Worm (Caenorhabditis elegans) whole organism, L1 larva: ENCODE data around the gene EGAP1.5.

Experiments
- alr-1 ChIP-seq: fragments of 200-800 bp; sonication (Bioruptor generic); optimal IDR thresholded peaks from 2 replicates; lab custom pipeline; 2018; ENCODE audit warnings: borderline replicate concordance, mild to moderate bottlenecking, missing genetic modification characterization, missing compliant biosample characterization
- blmp-1 ChIP-seq: fragments of 150-350 bp; optimal IDR thresholded peaks from 2 replicates; lab custom pipeline; 2014; ENCODE audit warnings: missing biosample characterization, missing genetic modification characterization
- ceh-82 ChIP-seq, 3 experiments: fragments of 150-350 bp in 1 of 3; sonication (generic microtip) in 2 of 3; optimal IDR thresholded peaks; 2 replicates each; lab custom pipeline; 2014 to 2017; ENCODE audit warnings: missing biosample characterization in 3 of 3, missing genetic modification characterization in 3 of 3
- ces-1 ChIP-seq: fragments of 150-350 bp; optimal IDR thresholded peaks from 2 replicates; lab custom pipeline; 2014; ENCODE audit warnings: missing biosample characterization, missing genetic modification reagents, missing genetic modification characterization
- dsc-1 ChIP-seq: sonication (generic microtip); optimal IDR thresholded peaks from 2 replicates; lab custom pipeline; 2016; ENCODE audit warnings: mild to moderate bottlenecking, missing genetic modification characterization, missing compliant biosample characterization
- efl-1 ChIP-seq, 4 experiments: fragments of 150-350 bp; optimal IDR thresholded peaks in 3 of 4; peaks in 1 of 4; 1 replicate in 1 of 4; 2 replicates in 3 of 4; lab custom pipeline; 2014; ENCODE audit warnings: missing biosample characterization in 2 of 4, missing genetic modification characterization in 2 of 4, missing genetic modification reagents in 2 of 4
- efl-3 ChIP-seq: fragments of 200-800 bp; sonication (Bioruptor generic); optimal IDR thresholded peaks from 2 replicates; lab custom pipeline; 2018; ENCODE audit warnings: mild to moderate bottlenecking, missing genetic modification characterization, missing compliant biosample characterization
- egl-13 ChIP-seq: sonication (generic microtip); optimal IDR thresholded peaks from 2 replicates; lab custom pipeline; 2016; ENCODE audit warnings: missing genotype, missing genetic modification reagents, missing genetic modification characterization, missing compliant biosample characterization
- egl-27 ChIP-seq, 2 experiments: fragments of 150-350 bp in 1 of 2; sonication (generic microtip); optimal IDR thresholded peaks; 3 replicates each; lab custom pipeline; 2017 to 2018; ENCODE audit warnings: missing biosample characterization in 2 of 2, missing genetic modification characterization in 2 of 2, missing genetic modification reagents in 2 of 2
- elt-2 ChIP-seq: sonication (generic microtip); optimal IDR thresholded peaks from 2 replicates; lab custom pipeline; 2016; ENCODE audit warnings: missing genetic modification characterization, mild to moderate bottlenecking, inconsistent platforms, missing compliant biosample characterization, missing genetic modification reagents
- elt-3 ChIP-seq, 6 experiments: fragments of 150-350 bp in 1 of 6; sonication (generic microtip); optimal IDR thresholded peaks; 2 replicates each; lab custom pipeline; 2017 to 2018; ENCODE audit warnings: missing biosample characterization in 6 of 6, missing genetic modification characterization in 6 of 6, inconsistent platforms in 1 of 6
- ets-5 ChIP-seq: fragments of 200-800 bp; sonication (Bioruptor generic); IDR thresholded peaks from 2 replicates; pipeline ENCODE4 v1.3.6; 2022; ENCODE audit warnings: missing genetic modification characterization, missing compliant biosample characterization
- fkh-10 ChIP-seq: sonication (generic microtip); optimal IDR thresholded peaks from 2 replicates; lab custom pipeline; 2017; ENCODE audit warnings: missing biosample characterization, missing genetic modification reagents, missing genetic modification characterization
- fkh-8 ChIP-seq: sonication (generic microtip); optimal IDR thresholded peaks from 2 replicates; lab custom pipeline; 2016; ENCODE audit warnings: mild to moderate bottlenecking, missing genetic modification characterization, missing compliant biosample characterization
- hlh-17 ChIP-seq: fragments of 200-800 bp; sonication (Bioruptor generic); optimal IDR thresholded peaks from 2 replicates; lab custom pipeline; 2018; ENCODE audit warnings: missing genetic modification characterization, mild to moderate bottlenecking, missing compliant biosample characterization, moderate library complexity, borderline replicate concordance
- hlh-4 ChIP-seq: sonication (generic microtip); optimal IDR thresholded peaks from 2 replicates; lab custom pipeline; 2016; ENCODE audit warnings: mild to moderate bottlenecking, missing genetic modification characterization, missing compliant biosample characterization
- hpl-2 ChIP-seq: fragments of 150-350 bp; optimal IDR thresholded peaks from 2 replicates; lab custom pipeline; 2014; ENCODE audit warnings: missing biosample characterization, missing genetic modification reagents, missing genetic modification characterization
- irx-1 ChIP-seq: sonication (generic microtip); optimal IDR thresholded peaks from 2 replicates; lab custom pipeline; 2016; ENCODE audit warnings: missing genetic modification characterization, missing compliant biosample characterization
- jun-1 ChIP-seq: fragments of 150-350 bp; optimal IDR thresholded peaks from 2 replicates; lab custom pipeline; 2014; ENCODE audit warnings: missing biosample characterization, missing genetic modification reagents, missing genetic modification characterization
- lin-13 ChIP-seq: fragments of 150-350 bp; optimal IDR thresholded peaks from 2 replicates; lab custom pipeline; 2014; ENCODE audit warnings: missing biosample characterization, missing genetic modification reagents, missing genetic modification characterization
- lin-15B ChIP-seq: fragments of 150-350 bp; sonication (generic microtip); optimal IDR thresholded peaks from 3 replicates; lab custom pipeline; 2014; ENCODE audit warnings: missing biosample characterization, missing genetic modification characterization
- lin-35 ChIP-seq, 2 experiments: fragments of 150-350 bp; optimal IDR thresholded peaks; 2 replicates each; lab custom pipeline; 2014; ENCODE audit warnings: missing biosample characterization in 2 of 2, missing genetic modification characterization in 2 of 2, missing genetic modification reagents in 2 of 2
- lsy-2 ChIP-seq, 2 experiments: fragments of 150-350 bp; optimal IDR thresholded peaks; 2 replicates each; lab custom pipeline; 2014; ENCODE audit warnings: missing biosample characterization in 2 of 2, missing genetic modification characterization in 2 of 2
- mab-9 ChIP-seq: fragments of 200-800 bp; sonication (Bioruptor generic); IDR thresholded peaks from 2 replicates; pipeline ENCODE4 v1.3.6; 2022; ENCODE audit warnings: missing genetic modification reagents, missing genetic modification characterization, missing compliant biosample characterization
- mdl-1 ChIP-seq, 2 experiments: fragments of 150-350 bp; optimal IDR thresholded peaks; 2 replicates each; lab custom pipeline; 2014 to 2017; ENCODE audit warnings: missing biosample characterization in 2 of 2, missing genetic modification characterization in 2 of 2, inconsistent platforms in 1 of 2
- mef-2 ChIP-seq: fragments of 150-350 bp; optimal IDR thresholded peaks from 2 replicates; lab custom pipeline; 2014; ENCODE audit warnings: missing biosample characterization, missing genetic modification characterization
- mep-1 ChIP-seq: fragments of 150-350 bp; optimal IDR thresholded peaks from 2 replicates; lab custom pipeline; 2014; ENCODE audit warnings: missing biosample characterization, missing genetic modification characterization
- nhr-12 ChIP-seq: sonication (generic microtip); optimal IDR thresholded peaks from 2 replicates; lab custom pipeline; 2017; ENCODE audit warnings: missing biosample characterization, missing genetic modification characterization
- nhr-19 ChIP-seq: fragments of 200-800 bp; sonication (Bioruptor generic); conservative IDR thresholded peaks from 2 replicates; pipeline ENCODE4 v1.3.6; 2022; ENCODE audit warnings: missing genetic modification characterization, missing compliant biosample characterization
- nhr-20 ChIP-seq: sonication (generic microtip); optimal IDR thresholded peaks from 2 replicates; lab custom pipeline; 2016; ENCODE audit warnings: mild to moderate bottlenecking, missing genetic modification characterization, missing compliant biosample characterization
- nhr-47 ChIP-seq: sonication (generic microtip); optimal IDR thresholded peaks from 2 replicates; lab custom pipeline; 2016; ENCODE audit warnings: mild to moderate bottlenecking, missing genetic modification characterization, moderate library complexity, missing compliant biosample characterization
- nhr-77 ChIP-seq: fragments of 150-350 bp; optimal IDR thresholded peaks from 2 replicates; lab custom pipeline; 2014; ENCODE audit warnings: missing biosample characterization, missing genetic modification characterization
- nhr-90 ChIP-seq: sonication (generic microtip); optimal IDR thresholded peaks from 2 replicates; lab custom pipeline; 2016; ENCODE audit warnings: mild to moderate bottlenecking, missing genetic modification characterization, missing compliant biosample characterization; ENCODE audit not compliant: poor library complexity
- pag-3 ChIP-seq: sonication (generic microtip); optimal IDR thresholded peaks from 2 replicates; lab custom pipeline; 2017; ENCODE audit warnings: missing genetic modification characterization, mild to moderate bottlenecking, missing compliant biosample characterization, antibody characterized with exemption, borderline replicate concordance; ENCODE audit not compliant: insufficient read depth
- pax-3 ChIP-seq: fragments of 200-800 bp; sonication (Bioruptor generic); optimal IDR thresholded peaks from 2 replicates; lab custom pipeline; 2018; ENCODE audit warnings: mild to moderate bottlenecking, missing genetic modification characterization, moderate library complexity, missing compliant biosample characterization
- pqm-1 ChIP-seq: sonication (generic microtip); optimal IDR thresholded peaks from 3 replicates; lab custom pipeline; 2017; ENCODE audit warnings: missing biosample characterization, missing genetic modification characterization
- rnt-1 ChIP-seq: sonication (generic microtip); optimal IDR thresholded peaks from 2 replicates; lab custom pipeline; 2016; ENCODE audit warnings: mild to moderate bottlenecking, missing genetic modification characterization, moderate library complexity, missing compliant biosample characterization
- sup-37 ChIP-seq: fragments of 200-800 bp; sonication (Bioruptor generic); optimal IDR thresholded peaks from 2 replicates; lab custom pipeline; 2018; ENCODE audit warnings: mild to moderate bottlenecking, missing genetic modification characterization, missing compliant biosample characterization
- tbx-2 ChIP-seq: sonication (generic microtip); optimal IDR thresholded peaks from 2 replicates; lab custom pipeline; 2016; ENCODE audit warnings: missing genetic modification characterization, missing compliant biosample characterization
- tlp-1 ChIP-seq: fragments of 150-350 bp; optimal IDR thresholded peaks from 2 replicates; lab custom pipeline; 2014; ENCODE audit warnings: missing biosample characterization, missing genetic modification characterization
- unc-30 ChIP-seq: sonication (generic microtip); optimal IDR thresholded peaks from 2 replicates; lab custom pipeline; 2017; ENCODE audit warnings: missing biosample characterization, missing genetic modification characterization
- unc-98 ChIP-seq: fragments of 200-800 bp; sonication (Bioruptor generic); IDR thresholded peaks from 2 replicates; pipeline ENCODE4 v1.3.6; 2022; ENCODE audit warnings: missing genetic modification characterization, missing compliant biosample characterization
- xbp-1 ChIP-seq: sonication (generic microtip); optimal IDR thresholded peaks from 2 replicates; lab custom pipeline; 2016; ENCODE audit warnings: missing genetic modification characterization, missing compliant biosample characterization
- ztf-11 ChIP-seq, 2 experiments: sonication (generic microtip); optimal IDR thresholded peaks; 2 replicates each; lab custom pipeline; 2016 to 2017; ENCODE audit warnings: missing genetic modification characterization in 2 of 2, missing biosample characterization in 1 of 2, missing compliant biosample characterization in 1 of 2
- ztf-4 ChIP-seq: fragments of 150-350 bp; optimal IDR thresholded peaks from 2 replicates; lab custom pipeline; 2014; ENCODE audit warnings: missing biosample characterization, missing genetic modification characterization

The EGAP1.5 gene

ce11 chrIII:5949817-5950216 lies 18.3 kb downstream of the EGAP1.5 start (continued):
- TF ChIP-seq sup-37 (GFP tag; lab: Kevin White, UChicago) (no peak), ztf-4 (tag; lab: Kevin White, UChicago) (no peak), nhr-47 (tag; lab: Kevin White, UChicago) (peak; percentile 34), pqm-1 (no peak), pax-3 (tag; lab: Kevin White, UChicago) (no peak), hpl-2 (GFP tag; lab: Kevin White, UChicago) (no peak), nhr-12 (tag; lab: Kevin White, UChicago) (no peak), lin-15B (tag; lab: Kevin White, UChicago) (no peak), lsy-2 (tag; optimal IDR thresholded peaks at IDR 0.05; lab: Kevin White, UChicago) (peak in 1 of 2 experiments; percentile 60), egl-27 (tag; optimal IDR thresholded peaks at IDR 0.05; lab: Kevin White, UChicago) (no peak), nhr-77 (no peak), tlp-1 (tag; lab: Kevin White, UChicago) (no peak), fkh-8 (tag; lab: Kevin White, UChicago) (no peak), mep-1 (no peak), blmp-1 (tag; lab: Kevin White, UChicago) (no peak), pag-3 (tag; lab: Kevin White, UChicago) (no peak), elt-3 (tag; optimal IDR thresholded peaks at IDR 0.05; lab: Kevin White, UChicago) (no peak), nhr-90 (tag; lab: Kevin White, UChicago) (no peak), ets-5 (GFP tag; lab: Robert Waterston, UW) (no peak), mef-2 (tag; lab: Kevin White, UChicago) (no peak), mdl-1 (tag; optimal IDR thresholded peaks at IDR 0.05; lab: Kevin White, UChicago) (peak in 1 of 2 experiments; percentile 14), xbp-1 (no peak), jun-1 (tag; lab: Kevin White, UChicago) (no peak), elt-2 (tag; lab: Kevin White, UChicago) (no peak), ces-1 (GFP tag; lab: Kevin White, UChicago) (no peak), ceh-82 (tag; optimal IDR thresholded peaks at IDR 0.05; lab: Kevin White, UChicago) (peak in 2 of 3 experiments; percentile 12 to 50), efl-3 (GFP tag; lab: Kevin White, UChicago) (no peak)
- TF ChIP-seq, all 84 proteins: peak for 13

- TF ChIP-seq rnt-1 (tag; lab: Kevin White, UChicago) (peak; percentile 1), efl-1 (optimal IDR thresholded peaks at IDR 0.05; lab: Kevin White, UChicago) (no peak), efl-1 (GFP tag; optimal IDR thresholded peaks at IDR 0.05 in 1 of 2; lab: Kevin White, UChicago) (peak in 1 of 2 experiments; percentile 68), lin-35 (GFP tag; optimal IDR thresholded peaks at IDR 0.05; lab: Kevin White, UChicago) (peak in 1 of 2 experiments; percentile 48), nhr-19 (GFP tag; lab: Robert Waterston, UW) (no peak), ztf-11 (tag; optimal IDR thresholded peaks at IDR 0.05; lab: Kevin White, UChicago) (no peak), egl-13 (tag; lab: Kevin White, UChicago) (no peak), hlh-17 (GFP tag; lab: Kevin White, UChicago) (no peak)
- TF ChIP-seq, all 84 proteins: peak for 3
These were observed 19.3 kb downstream of the EGAP1.5 start for ce11 chrIII:5950756-5951345.

- no peak for TF ChIP-seq pax-3 (tag; lab: Kevin White, UChicago)
- TF ChIP-seq unc-30 (tag; lab: Kevin White, UChicago) = no peak
- TF ChIP-seq nhr-47 (tag; lab: Kevin White, UChicago) = peak; percentile 12
- TF ChIP-seq alr-1 (tag; lab: Kevin White, UChicago) = no peak
- TF ChIP-seq jun-1 (tag; lab: Kevin White, UChicago) = no peak
- TF ChIP-seq hlh-4 = no peak
- TF ChIP-seq ceh-82 (tag; optimal IDR thresholded peaks at IDR 0.05; lab: Kevin White, UChicago) = peak in 1 of 3 experiments; percentile 12
- TF ChIP-seq nhr-20 (tag; lab: Kevin White, UChicago) = peak; percentile 71
- TF ChIP-seq nhr-19 (GFP tag; lab: Robert Waterston, UW) = peak; percentile 32; the same call in 1 of the 2 replicates
- TF ChIP-seq dsc-1 = no peak
- no peak for TF ChIP-seq egl-27 (tag; optimal IDR thresholded peaks at IDR 0.05; lab: Kevin White, UChicago)
- no peak for TF ChIP-seq irx-1 (tag; lab: Kevin White, UChicago)
- no peak for TF ChIP-seq lin-13 (GFP tag; lab: Kevin White, UChicago)
- TF ChIP-seq tbx-2 = peak; percentile 33
- TF ChIP-seq fkh-10 (GFP tag; lab: Kevin White, UChicago) = peak; percentile 50
- no peak for TF ChIP-seq unc-98
- TF ChIP-seq mab-9 = no peak
These were observed 20.3 kb downstream of the EGAP1.5 start for ce11 chrIII:5951589-5952378.
